Worm (Caenorhabditis elegans): ENCODE results near the gene Y47D7A.2.

- no peak for TF ChIP-seq sptf-1 (tag; optimal IDR thresholded peaks at IDR 0.05)
- no peak for TF ChIP-seq hlh-17 (GFP tag; optimal IDR thresholded peaks at IDR 0.05; ENCODE audit: borderline replicate concordance)
- no peak for TF ChIP-seq blmp-1 (tag; optimal IDR thresholded peaks at IDR 0.05)
- no peak for TF ChIP-seq zag-1 (tag; optimal IDR thresholded peaks at IDR 0.05)
- no peak for TF ChIP-seq ama-1 (optimal IDR thresholded peaks at IDR 0.05)
Measured at ce11 chrV:4428202-4428601, 8.1 kb downstream of the Y47D7A.2 start, which contains the start of gene Y47D7A.11.

Measured in whole organism, L1 larva.